Worm (Caenorhabditis elegans) whole organism, young adult: ENCODE data around the gene col-88.
A peak's percentile ranks its signal among the peaks of the same experiment; 100 is the strongest.

Experiments
- B0035.1 ChIP-seq: sonication (generic microtip); optimal IDR thresholded peaks from 2 replicates; lab custom pipeline; 2016; ENCODE audit warnings: missing genetic modification characterization, mild to moderate bottlenecking, missing compliant biosample characterization, missing genotype, missing genetic modification reagents
- B0261.1 ChIP-seq: sonication (generic microtip); optimal IDR thresholded peaks from 2 replicates; lab custom pipeline; 2016; ENCODE audit warnings: mild to moderate bottlenecking, missing genetic modification characterization, moderate library complexity, missing compliant biosample characterization
- B0336.3 ChIP-seq: fragments of 200-800 bp; sonication (Bioruptor generic); IDR thresholded peaks from 2 replicates; pipeline ENCODE4 v1.3.6; 2022; ENCODE audit warnings: missing genetic modification characterization, missing compliant biosample characterization
- D2030.7 ChIP-seq: fragments of 200-800 bp; sonication (Bioruptor generic); IDR thresholded peaks from 2 replicates; pipeline ENCODE4 v1.3.6; 2022; ENCODE audit warnings: missing genetic modification reagents, missing genetic modification characterization, missing compliant biosample characterization
- F33H1.4 ChIP-seq: fragments of 200-800 bp; sonication (Bioruptor generic); IDR thresholded peaks from 2 replicates; pipeline ENCODE4 v1.3.6; 2022; ENCODE audit warnings: missing genetic modification reagents, missing genetic modification characterization, missing compliant biosample characterization
- F49E8.2 ChIP-seq: sonication (generic microtip); optimal IDR thresholded peaks from 3 replicates; lab custom pipeline; 2017; ENCODE audit warnings: missing genetic modification characterization, mild to moderate bottlenecking, missing compliant biosample characterization, antibody characterized with exemption, moderate library complexity; ENCODE audit not compliant: insufficient read depth
- F55B11.4 ChIP-seq: sonication (generic microtip); optimal IDR thresholded peaks from 2 replicates; lab custom pipeline; 2016; ENCODE audit warnings: missing compliant biosample characterization, missing genetic modification characterization, borderline replicate concordance; ENCODE audit not compliant: insufficient read depth
- F57C9.4 ChIP-seq: sonication (generic microtip); optimal IDR thresholded peaks from 2 replicates; lab custom pipeline; 2017; ENCODE audit warnings: mild to moderate bottlenecking, missing genetic modification characterization, missing compliant biosample characterization
- K12H6.12 ChIP-seq: fragments of 200-800 bp; sonication (Bioruptor generic); optimal IDR thresholded peaks from 2 replicates; lab custom pipeline; 2018; ENCODE audit warnings: mild to moderate bottlenecking, missing genetic modification characterization, missing compliant biosample characterization
- attf-3 ChIP-seq: fragments of 200-800 bp; sonication (Bioruptor generic); conservative IDR thresholded peaks from 2 replicates; pipeline ENCODE4 v1.3.6; 2022; ENCODE audit warnings: missing genetic modification reagents, missing genetic modification characterization, missing compliant biosample characterization
- attf-5 ChIP-seq: fragments of 200-800 bp; sonication (Bioruptor generic); optimal IDR thresholded peaks from 2 replicates; lab custom pipeline; 2018; ENCODE audit warnings: mild to moderate bottlenecking, missing genetic modification characterization, missing compliant biosample characterization
- attf-6 ChIP-seq: fragments of 200-800 bp; sonication (Bioruptor generic); IDR thresholded peaks from 2 replicates; pipeline ENCODE4 v1.3.6; 2022; ENCODE audit warnings: missing genetic modification reagents, missing genetic modification characterization, missing compliant biosample characterization
- cebp-1 ChIP-seq, 2 experiments: fragments of 200-800 bp in 1 of 2; sonication (Bioruptor generic) in 1 of 2; sonication (generic microtip) in 1 of 2; IDR thresholded peaks in 1 of 2; optimal IDR thresholded peaks in 1 of 2; 2 replicates each; pipeline versions ENCODE4 v1.3.6 to Lab custom; 2017 to 2022; ENCODE audit warnings: missing compliant biosample characterization in 2 of 2, missing genetic modification characterization in 2 of 2, mild to moderate bottlenecking in 1 of 2, missing genetic modification reagents in 1 of 2, moderate library complexity in 1 of 2
- cebp-2 ChIP-seq: fragments of 200-800 bp; sonication (Bioruptor generic); IDR thresholded peaks from 2 replicates; pipeline ENCODE4 v1.3.6; 2022; ENCODE audit warnings: missing genetic modification characterization, missing compliant biosample characterization
- ceh-27 ChIP-seq: fragments of 200-800 bp; sonication (Bioruptor generic); optimal IDR thresholded peaks from 2 replicates; lab custom pipeline; 2018; ENCODE audit warnings: mild to moderate bottlenecking, missing genetic modification characterization, moderate library complexity, missing compliant biosample characterization
- ceh-58 ChIP-seq: fragments of 200-800 bp; sonication (Bioruptor generic); IDR thresholded peaks from 2 replicates; pipeline ENCODE4 v1.3.6; 2022; ENCODE audit warnings: missing genetic modification characterization, missing compliant biosample characterization
- egrh-3 ChIP-seq: fragments of 200-800 bp; sonication (Bioruptor generic); IDR thresholded peaks from 2 replicates; pipeline ENCODE4 v1.3.6; 2022; ENCODE audit warnings: missing genetic modification reagents, missing genetic modification characterization, missing compliant biosample characterization
- ekl-4 ChIP-seq: fragments of 200-800 bp; sonication (Bioruptor generic); IDR thresholded peaks from 2 replicates; pipeline ENCODE4 v1.3.6; 2022; ENCODE audit warnings: missing genetic modification reagents, missing genetic modification characterization, missing compliant biosample characterization
- fkh-3 ChIP-seq: sonication (generic microtip); optimal IDR thresholded peaks from 2 replicates; lab custom pipeline; 2016; ENCODE audit warnings: mild to moderate bottlenecking, missing genetic modification characterization, missing compliant biosample characterization
- him-1 ChIP-seq: sonication (generic microtip); optimal IDR thresholded peaks from 2 replicates; lab custom pipeline; 2016; ENCODE audit warnings: missing genotype, missing genetic modification reagents, missing genetic modification characterization, missing compliant biosample characterization
- hlh-26 ChIP-seq: fragments of 200-800 bp; sonication (Bioruptor generic); conservative IDR thresholded peaks from 2 replicates; pipeline ENCODE4 v1.3.6; 2022; ENCODE audit warnings: missing genetic modification reagents, missing genetic modification characterization, missing compliant biosample characterization
- hmg-1.2 ChIP-seq: fragments of 200-800 bp; sonication (Bioruptor generic); IDR thresholded peaks from 2 replicates; pipeline ENCODE4 v1.3.6; 2022; ENCODE audit warnings: missing genetic modification reagents, missing genetic modification characterization, missing compliant biosample characterization
- hrde-1 ChIP-seq: sonication (generic microtip); optimal IDR thresholded peaks from 2 replicates; lab custom pipeline; 2016; ENCODE audit warnings: missing genetic modification characterization, mild to moderate bottlenecking, missing compliant biosample characterization, moderate library complexity, missing genotype, missing genetic modification reagents, borderline replicate concordance
- hsf-1 ChIP-seq: fragments of 200-800 bp; sonication (Bioruptor generic); IDR thresholded peaks from 2 replicates; pipeline ENCODE4 v1.3.6; 2022; ENCODE audit warnings: missing genetic modification reagents, missing genetic modification characterization, missing compliant biosample characterization
- lag-1 ChIP-seq: fragments of 200-800 bp; sonication (Bioruptor generic); IDR thresholded peaks from 2 replicates; pipeline ENCODE4 v1.3.6; 2022; ENCODE audit warnings: missing genetic modification reagents, missing genetic modification characterization, missing compliant biosample characterization
- let-607 ChIP-seq, 2 experiments: fragments of 200-800 bp in 1 of 2; sonication (Bioruptor generic) in 1 of 2; sonication (generic microtip) in 1 of 2; optimal IDR thresholded peaks; 2 replicates each; lab custom pipeline; 2016 to 2018; ENCODE audit warnings: mild to moderate bottlenecking in 2 of 2, missing compliant biosample characterization in 2 of 2, missing genetic modification characterization in 2 of 2, moderate library complexity in 2 of 2, missing genotype in 1 of 2
- lin-40 ChIP-seq: sonication (generic microtip); optimal IDR thresholded peaks from 2 replicates; lab custom pipeline; 2016; ENCODE audit warnings: missing genetic modification characterization, mild to moderate bottlenecking, missing compliant biosample characterization, missing genotype, missing genetic modification reagents
- lin-54 ChIP-seq: fragments of 200-800 bp; sonication (Bioruptor generic); optimal IDR thresholded peaks from 2 replicates; lab custom pipeline; 2018; ENCODE audit warnings: mild to moderate bottlenecking, missing genetic modification characterization, missing compliant biosample characterization
- lir-1 ChIP-seq: fragments of 200-800 bp; sonication (Bioruptor generic); conservative IDR thresholded peaks from 2 replicates; pipeline ENCODE4 v1.3.6; 2022; ENCODE audit warnings: missing genetic modification reagents, missing genetic modification characterization, missing compliant biosample characterization
- lsl-1 ChIP-seq: fragments of 200-800 bp; sonication (Bioruptor generic); optimal IDR thresholded peaks from 2 replicates; lab custom pipeline; 2018; ENCODE audit warnings: mild to moderate bottlenecking, missing genetic modification characterization, moderate library complexity, missing compliant biosample characterization
- madf-10 ChIP-seq: sonication (generic microtip); optimal IDR thresholded peaks from 2 replicates; lab custom pipeline; 2016; ENCODE audit warnings: mild to moderate bottlenecking, missing genetic modification characterization, missing compliant biosample characterization
- madf-6 ChIP-seq: fragments of 200-800 bp; sonication (Bioruptor generic); IDR thresholded peaks from 2 replicates; pipeline ENCODE4 v1.3.6; 2022; ENCODE audit warnings: missing genetic modification reagents, missing genetic modification characterization, missing compliant biosample characterization
- madf-8 ChIP-seq: fragments of 200-800 bp; sonication (Bioruptor generic); conservative IDR thresholded peaks from 2 replicates; pipeline ENCODE4 v1.3.6; 2022; ENCODE audit warnings: missing genetic modification reagents, missing genetic modification characterization, missing compliant biosample characterization
- mcd-1 ChIP-seq: fragments of 200-800 bp; sonication (Bioruptor generic); IDR thresholded peaks from 2 replicates; pipeline ENCODE4 v1.3.6; 2022; ENCODE audit warnings: missing genetic modification reagents, missing genetic modification characterization, missing compliant biosample characterization
- pbrm-1 ChIP-seq: fragments of 200-800 bp; sonication (Bioruptor generic); IDR thresholded peaks from 2 replicates; pipeline ENCODE4 v1.3.6; 2022; ENCODE audit warnings: missing genetic modification reagents, missing genetic modification characterization, missing compliant biosample characterization
- repo-1 ChIP-seq: sonication (generic microtip); optimal IDR thresholded peaks from 2 replicates; lab custom pipeline; 2017; ENCODE audit warnings: mild to moderate bottlenecking, missing genetic modification characterization, missing compliant biosample characterization
- rpc-1 ChIP-seq, 2 experiments: fragments of 150-350 bp in 1 of 2; sonication (generic microtip) in 1 of 2; optimal IDR thresholded peaks; 2 replicates each; lab custom pipeline; 2014 to 2018; ENCODE audit warnings: missing biosample characterization in 1 of 2, missing genetic modification characterization in 1 of 2, missing genetic modification reagents in 1 of 2, missing genotype in 1 of 2
- snpc-1.3 ChIP-seq: sonication (generic microtip); optimal IDR thresholded peaks from 2 replicates; lab custom pipeline; 2017; ENCODE audit warnings: missing genetic modification characterization, mild to moderate bottlenecking, missing compliant biosample characterization, antibody characterized with exemption, moderate library complexity, missing genotype, missing genetic modification reagents; ENCODE audit not compliant: insufficient read depth
- snpc-3.4 ChIP-seq: sonication (generic microtip); optimal IDR thresholded peaks from 2 replicates; lab custom pipeline; 2017; ENCODE audit warnings: missing genetic modification characterization, mild to moderate bottlenecking, missing compliant biosample characterization, antibody characterized with exemption, moderate library complexity, missing genotype, missing genetic modification reagents
- tbp1 ChIP-seq: fragments of 200-800 bp; sonication (Bioruptor generic); optimal IDR thresholded peaks from 2 replicates; lab custom pipeline; 2018; ENCODE audit warnings: mild to moderate bottlenecking, missing genetic modification characterization, missing compliant biosample characterization
- tbx-9 ChIP-seq: sonication (generic microtip); optimal IDR thresholded peaks from 2 replicates; lab custom pipeline; 2016; ENCODE audit warnings: borderline replicate concordance, missing genetic modification characterization, inconsistent platforms, missing compliant biosample characterization
- xnd-1 ChIP-seq: sonication (generic microtip); optimal IDR thresholded peaks from 2 replicates; lab custom pipeline; 2016; ENCODE audit warnings: missing genotype, missing genetic modification reagents, missing genetic modification characterization, missing compliant biosample characterization
- zim-3 ChIP-seq: sonication (generic microtip); optimal IDR thresholded peaks from 2 replicates; lab custom pipeline; 2017; ENCODE audit warnings: mild to moderate bottlenecking, missing genetic modification characterization, moderate library complexity, missing compliant biosample characterization
- ztf-25 ChIP-seq: fragments of 200-800 bp; sonication (Bioruptor generic); IDR thresholded peaks from 2 replicates; pipeline ENCODE4 v1.3.6; 2022; ENCODE audit warnings: missing genetic modification reagents, missing genetic modification characterization, missing compliant biosample characterization
- ztf-26 ChIP-seq: sonication (generic microtip); optimal IDR thresholded peaks from 2 replicates; lab custom pipeline; 2017; ENCODE audit warnings: missing genetic modification characterization, missing compliant biosample characterization
- ztf-6 ChIP-seq: fragments of 200-800 bp; sonication (Bioruptor generic); IDR thresholded peaks from 2 replicates; pipeline ENCODE4 v1.3.6; 2022; ENCODE audit warnings: missing genetic modification reagents, missing genetic modification characterization, missing compliant biosample characterization

Gene col-88

ce11 chrIII:87183-87582 lies 46.3 kb downstream of the col-88 start, which contains the start of the genes F54C4.4 and mrpl-40:
F54C4.4 (minus strand) TSS chrIII:87381.
mrpl-40 (plus strand) TSS chrIII:87559.
- TF ChIP-seq ztf-6 = no peak
- peak; percentile 33; the same call in 1 of the 2 replicates for TF ChIP-seq egrh-3 (GFP tag; lab: Robert Waterston, UW)
- TF ChIP-seq B0035.1 = no peak
- no peak for TF ChIP-seq F49E8.2 (tag; lab: Kevin White, UChicago)
- TF ChIP-seq hrde-1 = no peak
- no peak for TF ChIP-seq him-1 (tag; lab: Kevin White, UChicago)
- TF ChIP-seq B0336.3 (GFP tag; lab: Robert Waterston, UW) = no peak
- TF ChIP-seq hlh-26 (GFP tag; lab: Robert Waterston, UW) = no peak
- peak; percentile 59; the same call in 1 of the 2 replicates for TF ChIP-seq F33H1.4 (GFP tag; lab: Robert Waterston, UW)
- TF ChIP-seq ceh-27 (GFP tag; lab: Kevin White, UChicago) = no peak
- TF ChIP-seq lin-54 (GFP tag; lab: Kevin White, UChicago) = peak; percentile 12
- TF ChIP-seq lsl-1 (GFP tag; lab: Kevin White, UChicago) = peak; percentile 11
- TF ChIP-seq lir-1 (GFP tag; lab: Robert Waterston, UW) = no peak
- TF ChIP-seq K12H6.12 = no peak
- TF ChIP-seq rpc-1 (optimal IDR thresholded peaks at IDR 0.05; lab: Kevin White, UChicago) = no peak
- TF ChIP-seq rpc-1 (tag; optimal IDR thresholded peaks at IDR 0.05; lab: Kevin White, UChicago) = no peak
- no peak for TF ChIP-seq madf-10
- no peak for TF ChIP-seq cebp-2
- TF ChIP-seq repo-1 (tag; lab: Kevin White, UChicago) = no peak
- no peak for TF ChIP-seq ekl-4 (GFP tag; lab: Robert Waterston, UW)
- no peak for TF ChIP-seq ztf-26 (tag; lab: Kevin White, UChicago)
- TF ChIP-seq fkh-3 (tag; lab: Kevin White, UChicago) = no peak
- TF ChIP-seq lin-40 = peak; percentile 28
- TF ChIP-seq cebp-1 (GFP tag; IDR thresholded peaks at IDR 0.05; lab: Robert Waterston, UW) = no peak
- peak; percentile 30 for TF ChIP-seq cebp-1 (tag; optimal IDR thresholded peaks at IDR 0.05; lab: Kevin White, UChicago)
- TF ChIP-seq attf-5 (GFP tag; lab: Kevin White, UChicago) = peak; percentile 13
- no peak for TF ChIP-seq xnd-1 (tag; lab: Kevin White, UChicago)
- TF ChIP-seq zim-3 = no peak
- TF ChIP-seq attf-3 (GFP tag; lab: Robert Waterston, UW) = peak; percentile 97
- TF ChIP-seq tbx-9 (tag; lab: Kevin White, UChicago) = no peak
- no peak for TF ChIP-seq lag-1 (GFP tag; lab: Robert Waterston, UW)
- no peak for TF ChIP-seq B0261.1 (tag; lab: Kevin White, UChicago)
- peak; percentile 94 for TF ChIP-seq hmg-1.2
- TF ChIP-seq madf-6 (GFP tag; lab: Robert Waterston, UW) = peak; percentile 5; the same call in 1 of the 2 replicates
- TF ChIP-seq snpc-3.4 (tag; lab: Kevin White, UChicago) = peak; percentile 38
- TF ChIP-seq madf-8 (GFP tag; lab: Robert Waterston, UW) = no peak
- TF ChIP-seq ztf-25 (GFP tag; lab: Robert Waterston, UW) = no peak
- no peak for TF ChIP-seq ceh-58 (GFP tag; lab: Robert Waterston, UW)
- TF ChIP-seq pbrm-1 (GFP tag; lab: Robert Waterston, UW) = 0 out of 2 replicates have a peak, but pooled peaks have one; percentile 45
- no peak for TF ChIP-seq hsf-1 (GFP tag; lab: Robert Waterston, UW)
- no peak for TF ChIP-seq let-607 (tag; optimal IDR thresholded peaks at IDR 0.05; lab: Kevin White, UChicago)
- TF ChIP-seq F57C9.4 (tag; lab: Kevin White, UChicago) = no peak
- no peak for TF ChIP-seq attf-6 (GFP tag; lab: Robert Waterston, UW)
- TF ChIP-seq tbp1 (GFP tag; lab: Kevin White, UChicago) = peak; percentile 35
- TF ChIP-seq D2030.7 (GFP tag; lab: Robert Waterston, UW) = 0 out of 2 replicates have a peak, but pooled peaks have one; percentile 23
- TF ChIP-seq F55B11.4 (tag; lab: Kevin White, UChicago) = no peak
- TF ChIP-seq snpc-1.3 (tag; lab: Kevin White, UChicago) = no peak
- TF ChIP-seq mcd-1 (GFP tag; lab: Robert Waterston, UW) = peak; percentile 47
